Fruit fly (Drosophila melanogaster) Kc167 (cell line): ENCODE results near the gene Myt1.

Experiments used
- Myc ChIP-seq: fragments of >200 bp; optimal IDR thresholded peaks from 2 replicates; lab custom pipeline; 2017; ENCODE audit warnings: missing external identifiers
- Sin3A ChIP-seq: fragments of >200 bp; optimal IDR thresholded peaks from 2 replicates; lab custom pipeline; 2018; ENCODE audit warnings: missing external identifiers
- h ChIP-seq: fragments of >200 bp; optimal IDR thresholded peaks from 3 replicates; lab custom pipeline; 2018; ENCODE audit warnings: missing external identifiers
- insv ChIP-seq: fragments of >200 bp; optimal IDR thresholded peaks from 3 replicates; lab custom pipeline; 2018; ENCODE audit warnings: missing external identifiers
- psq ChIP-seq: fragments of >200 bp; optimal IDR thresholded peaks from 2 replicates; lab custom pipeline; 2017; ENCODE audit warnings: missing external identifiers
- ttk ChIP-seq: sonication (Bioruptor generic); optimal IDR thresholded peaks from 2 replicates; lab custom pipeline; 2017; ENCODE audit warnings: missing external identifiers

Myt1 gene

dm6 chr3L:5810633-5811341 is 31.4 kb upstream of the Myt1 start, which contains the start of the genes S6k and kri:
TSS of gene S6k (minus strand) at chr3L:5810931.
TSS of gene kri (plus strand) at chr3L:5810973.
- TF ChIP-seq psq (lab: Kevin White, UChicago): no peak
- TF ChIP-seq insv: no peak
- TF ChIP-seq h (lab: Kevin White, UChicago): no peak
- no peak for TF ChIP-seq ttk
- TF ChIP-seq Myc: no peak
- TF ChIP-seq Sin3A (lab: Kevin White, UChicago): no peak

- TF ChIP-seq ttk: no peak
- no peak for TF ChIP-seq h (lab: Kevin White, UChicago)
These were observed 30.4 kb upstream of the Myt1 start for dm6 chr3L:5809642-5810279.

dm6 chr3L:5809201-5809584 is 29.8 kb upstream of the Myt1 start:
- TF ChIP-seq ttk (no peak), h (lab: Kevin White, UChicago) (no peak)

dm6 chr3L:5808540-5809200 is 29.3 kb upstream of the Myt1 start:
- TF ChIP-seq Myc: no peak
- no peak for TF ChIP-seq psq (lab: Kevin White, UChicago)
- no peak for TF ChIP-seq h (lab: Kevin White, UChicago)
- TF ChIP-seq ttk: no peak
- TF ChIP-seq Sin3A (lab: Kevin White, UChicago): no peak
- TF ChIP-seq insv: no peak

dm6 chr3L:5808101-5808433 is 28.7 kb upstream of the Myt1 start:
- no peak for TF ChIP-seq Sin3A (lab: Kevin White, UChicago)
- no peak for TF ChIP-seq insv
- TF ChIP-seq psq (lab: Kevin White, UChicago): no peak
- TF ChIP-seq h (lab: Kevin White, UChicago): no peak
- TF ChIP-seq ttk: no peak

dm6 chr3L:5807370-5808100 is 28.1 kb upstream of the Myt1 start:
- TF ChIP-seq psq (lab: Kevin White, UChicago) (no peak), h (lab: Kevin White, UChicago) (no peak), Sin3A (lab: Kevin White, UChicago) (no peak), Myc (no peak), ttk (no peak), insv (no peak)

dm6 chr3L:5802733-5803132 is 23.3 kb upstream of the Myt1 start, which contains the start of gene CG42272:
TSS of gene CG42272 (plus strand) at chr3L:5803033.
- no peak for TF ChIP-seq ttk
- no peak for TF ChIP-seq Sin3A (lab: Kevin White, UChicago)
- TF ChIP-seq Myc: no peak
- TF ChIP-seq insv: no peak
- no peak for TF ChIP-seq psq (lab: Kevin White, UChicago)
- no peak for TF ChIP-seq h (lab: Kevin White, UChicago)

- TF ChIP-seq psq (lab: Kevin White, UChicago) (no peak), ttk (no peak), h (lab: Kevin White, UChicago) (no peak), Myc (no peak), Sin3A (lab: Kevin White, UChicago) (no peak), insv (no peak)
These were observed 22.7 kb upstream of the Myt1 start for dm6 chr3L:5802063-5802531.

- no peak for TF ChIP-seq h (lab: Kevin White, UChicago)
These were observed 17.9 kb upstream of the Myt1 start for dm6 chr3L:5797274-5797673.

- TF ChIP-seq ttk (no peak), insv (no peak), Sin3A (lab: Kevin White, UChicago) (no peak), h (lab: Kevin White, UChicago) (no peak), Myc (no peak), psq (lab: Kevin White, UChicago) (no peak)
These were observed 17.2 kb upstream of the Myt1 start, which contains the start of gene Tektin-C for dm6 chr3L:5796493-5796998. TSS of gene Tektin-C (minus strand) at chr3L:5796543.

- no peak for TF ChIP-seq Myc
- no peak for TF ChIP-seq insv
- TF ChIP-seq Sin3A (lab: Kevin White, UChicago): no peak
- no peak for TF ChIP-seq psq (lab: Kevin White, UChicago)
- TF ChIP-seq ttk: no peak
- TF ChIP-seq h (lab: Kevin White, UChicago): no peak
These were observed 14.6 kb upstream of the Myt1 start, which contains the start of gene Bre1 for dm6 chr3L:5793967-5794366. TSS of gene Bre1 (minus strand) at chr3L:5794192.

- TF ChIP-seq psq (lab: Kevin White, UChicago) (no peak), Myc (no peak), Sin3A (lab: Kevin White, UChicago) (no peak), h (lab: Kevin White, UChicago) (no peak), insv (no peak)
These were observed 10.3 kb upstream of the Myt1 start for dm6 chr3L:5789663-5790062.
